Fruit fly (Drosophila melanogaster) whole organism, prepupa: ENCODE data around the gene CG13023.
A peak's percentile ranks its signal among the peaks of the same experiment; 100 is the strongest.

Source experiments
- Blimp-1 ChIP-seq: fragments of 200-800 bp; sonication (Bioruptor generic); optimal IDR thresholded peaks from 3 replicates; lab custom pipeline; 2017; ENCODE audit warnings: missing biosample characterization, missing genetic modification characterization, mild to moderate bottlenecking, moderate library complexity, missing genetic modification reagents
- CG10631 ChIP-seq: fragments of 200-800 bp; sonication (Bioruptor generic); optimal IDR thresholded peaks from 2 replicates; lab custom pipeline; 2016; ENCODE audit warnings: missing biosample characterization, missing genetic modification characterization
- CG10669 ChIP-seq: fragments of 200-800 bp; sonication (Bioruptor generic); optimal IDR thresholded peaks from 3 replicates; lab custom pipeline; 2018; ENCODE audit warnings: missing biosample characterization, mild to moderate bottlenecking, missing genetic modification characterization, moderate library complexity
- CG11294 ChIP-seq: fragments of 200-800 bp; sonication (Bioruptor generic); IDR thresholded peaks from 2 replicates; pipeline ENCODE4 v1.3.6; 2022; ENCODE audit warnings: missing biosample characterization, missing genetic modification characterization
- CG11762 ChIP-seq: fragments of 200-800 bp; sonication (Bioruptor generic); optimal IDR thresholded peaks from 3 replicates; lab custom pipeline; 2016; ENCODE audit warnings: missing biosample characterization, missing genetic modification characterization; ENCODE audit not compliant: insufficient read depth
- CG11902 ChIP-seq: fragments of 200-800 bp; sonication (Bioruptor generic); optimal IDR thresholded peaks from 3 replicates; lab custom pipeline; 2016; ENCODE audit warnings: missing biosample characterization, missing genetic modification characterization
- CG15336 ChIP-seq: fragments of 200-800 bp; sonication (Bioruptor generic); IDR thresholded peaks from 2 replicates; pipeline ENCODE4 v1.3.6; 2022; ENCODE audit warnings: missing biosample characterization, missing genetic modification characterization
- CG1621 ChIP-seq: fragments of 200-800 bp; sonication (Bioruptor generic); optimal IDR thresholded peaks from 3 replicates; lab custom pipeline; 2018; ENCODE audit warnings: missing biosample characterization, mild to moderate bottlenecking, missing genetic modification characterization
- CG16779 ChIP-seq: fragments of 200-800 bp; sonication (Bioruptor generic); optimal IDR thresholded peaks from 3 replicates; lab custom pipeline; 2017; ENCODE audit warnings: missing biosample characterization, mild to moderate bottlenecking, missing genetic modification characterization
- CG3032 ChIP-seq: fragments of 200-800 bp; optimal IDR thresholded peaks from 2 replicates; lab custom pipeline; 2019; ENCODE audit warnings: missing biosample characterization, mild to moderate bottlenecking, missing genetic modification characterization, moderate library complexity
- CG31627 ChIP-seq: fragments of 200-800 bp; sonication (Bioruptor generic); optimal IDR thresholded peaks from 3 replicates; lab custom pipeline; 2016; ENCODE audit warnings: missing biosample characterization, missing genetic modification characterization
- CG32006 ChIP-seq: fragments of 200-800 bp; sonication (Bioruptor generic); optimal IDR thresholded peaks from 3 replicates; lab custom pipeline; 2017; ENCODE audit warnings: missing biosample characterization, mild to moderate bottlenecking, missing genetic modification characterization
- CG34406 ChIP-seq: fragments of 200-800 bp; sonication (Bioruptor generic); optimal IDR thresholded peaks from 3 replicates; lab custom pipeline; 2016; ENCODE audit warnings: missing biosample characterization, missing genetic modification characterization
- CG3919 ChIP-seq: fragments of 200-800 bp; sonication (Bioruptor generic); optimal IDR thresholded peaks from 3 replicates; lab custom pipeline; 2016; ENCODE audit warnings: missing biosample characterization, missing genetic modification characterization
- CG4318 ChIP-seq: fragments of 200-800 bp; sonication (Bioruptor generic); optimal IDR thresholded peaks from 3 replicates; lab custom pipeline; 2017; ENCODE audit warnings: missing biosample characterization, mild to moderate bottlenecking, missing genetic modification characterization
- CG6163 ChIP-seq: fragments of 200-800 bp; sonication (Bioruptor generic); IDR thresholded peaks from 3 replicates; pipeline ENCODE4 v1.3.6; 2022; ENCODE audit warnings: missing biosample characterization, missing genetic modification characterization
- CG6276 ChIP-seq: fragments of 200-800 bp; sonication (Bioruptor generic); optimal IDR thresholded peaks from 2 replicates; lab custom pipeline; 2017; ENCODE audit warnings: missing biosample characterization, mild to moderate bottlenecking, missing genetic modification characterization
- CG6792 ChIP-seq: fragments of 200-800 bp; sonication (Bioruptor generic); optimal IDR thresholded peaks from 3 replicates; lab custom pipeline; 2016; ENCODE audit warnings: missing biosample characterization, missing genetic modification characterization
- CG6808 ChIP-seq: fragments of 200-800 bp; sonication (Bioruptor generic); optimal IDR thresholded peaks from 3 replicates; lab custom pipeline; 2017; ENCODE audit warnings: missing biosample characterization, missing genetic modification characterization, mild to moderate bottlenecking, moderate library complexity, missing genetic modification reagents
- CG7368 ChIP-seq: fragments of 200-800 bp; sonication (Bioruptor generic); optimal IDR thresholded peaks from 3 replicates; lab custom pipeline; 2016; ENCODE audit warnings: missing biosample characterization, missing genetic modification characterization
- CG8119 ChIP-seq: fragments of 200-800 bp; sonication (Bioruptor generic); IDR thresholded peaks from 3 replicates; pipeline ENCODE4 v1.3.6; 2022; ENCODE audit warnings: missing biosample characterization, missing genetic modification characterization
- CG8319 ChIP-seq: fragments of 200-800 bp; sonication (Bioruptor generic); optimal IDR thresholded peaks from 3 replicates; lab custom pipeline; 2016; ENCODE audit warnings: missing biosample characterization, missing genetic modification characterization
- CG9139 ChIP-seq: fragments of 200-800 bp; sonication (Bioruptor generic); optimal IDR thresholded peaks from 3 replicates; lab custom pipeline; 2017; ENCODE audit warnings: missing biosample characterization, mild to moderate bottlenecking, missing genetic modification characterization
- Eip75B ChIP-seq: fragments of 200-800 bp; sonication (Bioruptor generic); optimal IDR thresholded peaks from 3 replicates; lab custom pipeline; 2016; ENCODE audit warnings: missing biosample characterization, missing genetic modification characterization
- Eip78C ChIP-seq: fragments of 200-800 bp; sonication (Bioruptor generic); peaks from one replicate; lab custom pipeline; 2016; ENCODE audit warnings: missing biosample characterization, missing genetic modification characterization
- Eip93F ChIP-seq: fragments of 200-800 bp; sonication (Bioruptor generic); optimal IDR thresholded peaks from 2 replicates; lab custom pipeline; 2016; ENCODE audit warnings: missing biosample characterization, mild to moderate bottlenecking, missing genetic modification characterization
- Ets21C ChIP-seq: fragments of 200-800 bp; sonication (Bioruptor generic); optimal IDR thresholded peaks from 3 replicates; lab custom pipeline; 2016; ENCODE audit warnings: missing biosample characterization, missing genetic modification characterization
- Hr38 ChIP-seq: sonication (Bioruptor generic); optimal IDR thresholded peaks from 2 replicates; lab custom pipeline; 2016; ENCODE audit warnings: missing biosample characterization, missing genetic modification characterization
- Hr39 ChIP-seq: fragments of 200-800 bp; sonication (Bioruptor generic); optimal IDR thresholded peaks from 2 replicates; lab custom pipeline; 2016; ENCODE audit warnings: missing biosample characterization, missing genetic modification characterization
- Hr4 ChIP-seq: fragments of 200-800 bp; sonication (Bioruptor generic); optimal IDR thresholded peaks from 3 replicates; lab custom pipeline; 2016; ENCODE audit warnings: missing biosample characterization, missing genetic modification characterization
- Lpt ChIP-seq: fragments of 200-800 bp; sonication (Bioruptor generic); optimal IDR thresholded peaks from 3 replicates; lab custom pipeline; 2016; ENCODE audit warnings: missing biosample characterization, missing genetic modification characterization
- Met ChIP-seq: fragments of 200-800 bp; sonication (Bioruptor generic); optimal IDR thresholded peaks from 3 replicates; lab custom pipeline; 2016; ENCODE audit warnings: missing biosample characterization, missing genetic modification characterization
- OdsH ChIP-seq: fragments of 200-800 bp; sonication (Bioruptor generic); optimal IDR thresholded peaks from 3 replicates; lab custom pipeline; 2016; ENCODE audit warnings: missing biosample characterization, missing genetic modification characterization
- Smox ChIP-seq: fragments of 200-800 bp; sonication (Bioruptor generic); optimal IDR thresholded peaks from 3 replicates; lab custom pipeline; 2016; ENCODE audit warnings: missing biosample characterization, missing genetic modification characterization
- Sox102F ChIP-seq: fragments of 200-800 bp; sonication (Bioruptor generic); optimal IDR thresholded peaks from 2 replicates; lab custom pipeline; 2016; ENCODE audit warnings: missing biosample characterization, mild to moderate bottlenecking, missing genetic modification characterization
- Sox14 ChIP-seq: fragments of 200-800 bp; sonication (Bioruptor generic); optimal IDR thresholded peaks from 3 replicates; lab custom pipeline; 2016; ENCODE audit warnings: missing biosample characterization, missing genetic modification characterization
- Sox15 ChIP-seq: fragments of 200-800 bp; sonication (Bioruptor generic); optimal IDR thresholded peaks from 3 replicates; lab custom pipeline; 2016; ENCODE audit warnings: missing biosample characterization, missing genetic modification characterization
- achi ChIP-seq: fragments of 200-800 bp; sonication (Bioruptor generic); optimal IDR thresholded peaks from 3 replicates; lab custom pipeline; 2016; ENCODE audit warnings: missing biosample characterization, missing genetic modification characterization
- acj6 ChIP-seq: fragments of 200-800 bp; sonication (Bioruptor generic); optimal IDR thresholded peaks from 3 replicates; lab custom pipeline; 2016; ENCODE audit warnings: missing biosample characterization, missing genetic modification characterization
- dsx ChIP-seq: fragments of 200-800 bp; optimal IDR thresholded peaks from 3 replicates; lab custom pipeline; 2019; ENCODE audit warnings: missing biosample characterization, mild to moderate bottlenecking, missing genetic modification characterization, moderate library complexity; ENCODE audit not compliant: poor library complexity, severe bottlenecking
- eg ChIP-seq: fragments of 200-800 bp; sonication (Bioruptor generic); IDR thresholded peaks from 3 replicates; pipeline ENCODE4 v1.3.6; 2022; ENCODE audit warnings: missing biosample characterization, missing genetic modification characterization
- esn ChIP-seq: fragments of 200-800 bp; sonication (Bioruptor generic); optimal IDR thresholded peaks from 2 replicates; lab custom pipeline; 2016; ENCODE audit warnings: missing biosample characterization, mild to moderate bottlenecking, missing genetic modification characterization, moderate library complexity
- fd59A ChIP-seq: fragments of 200-800 bp; sonication (Bioruptor generic); optimal IDR thresholded peaks from 2 replicates; lab custom pipeline; 2017; ENCODE audit warnings: missing biosample characterization, mild to moderate bottlenecking, missing genetic modification characterization, missing genetic modification reagents
- fd85E ChIP-seq: fragments of 200-800 bp; sonication (Bioruptor generic); optimal IDR thresholded peaks from 3 replicates; lab custom pipeline; 2016; ENCODE audit warnings: missing biosample characterization, missing genetic modification characterization
- fkh ChIP-seq: fragments of 200-800 bp; sonication (Bioruptor generic); optimal IDR thresholded peaks from 3 replicates; lab custom pipeline; 2017; ENCODE audit warnings: missing biosample characterization, mild to moderate bottlenecking, missing genetic modification characterization, moderate library complexity
- lz ChIP-seq: fragments of 200-800 bp; sonication (Bioruptor generic); optimal IDR thresholded peaks from 3 replicates; lab custom pipeline; 2016; ENCODE audit warnings: missing biosample characterization, missing genetic modification characterization
- net ChIP-seq: fragments of 200-800 bp; sonication (Bioruptor generic); optimal IDR thresholded peaks from 3 replicates; lab custom pipeline; 2016; ENCODE audit warnings: missing biosample characterization, missing genetic modification characterization
- pdm3 ChIP-seq: fragments of 200-800 bp; sonication (Bioruptor generic); optimal IDR thresholded peaks from 3 replicates; lab custom pipeline; 2016; ENCODE audit warnings: missing biosample characterization, missing genetic modification characterization
- salr ChIP-seq, 2 experiments: fragments of 200-800 bp; sonication (Bioruptor generic); optimal IDR thresholded peaks; 3 replicates each; lab custom pipeline; 2016 to 2018; ENCODE audit warnings: missing biosample characterization in 2 of 2, missing genetic modification characterization in 2 of 2, mild to moderate bottlenecking in 1 of 2
- spab ChIP-seq: fragments of 200-800 bp; sonication (Bioruptor generic); optimal IDR thresholded peaks from 2 replicates; lab custom pipeline; 2017; ENCODE audit warnings: missing biosample characterization, mild to moderate bottlenecking, missing genetic modification characterization, missing genetic modification reagents
- ss ChIP-seq, 2 experiments: fragments of 200-800 bp; sonication (Bioruptor generic); optimal IDR thresholded peaks; 2 replicates in 1 of 2; 3 replicates in 1 of 2; lab custom pipeline; 2017 to 2018; ENCODE audit warnings: mild to moderate bottlenecking in 2 of 2, missing biosample characterization in 2 of 2, missing genetic modification characterization in 2 of 2, moderate library complexity in 1 of 2
- topi ChIP-seq: fragments of 200-800 bp; sonication (Bioruptor generic); optimal IDR thresholded peaks from 3 replicates; lab custom pipeline; 2016; ENCODE audit warnings: missing biosample characterization, missing genetic modification characterization
- vri ChIP-seq: fragments of 200-800 bp; sonication (Bioruptor generic); optimal IDR thresholded peaks from 3 replicates; lab custom pipeline; 2016; ENCODE audit warnings: missing biosample characterization, mild to moderate bottlenecking, missing genetic modification characterization

Gene CG13023

DNA sequence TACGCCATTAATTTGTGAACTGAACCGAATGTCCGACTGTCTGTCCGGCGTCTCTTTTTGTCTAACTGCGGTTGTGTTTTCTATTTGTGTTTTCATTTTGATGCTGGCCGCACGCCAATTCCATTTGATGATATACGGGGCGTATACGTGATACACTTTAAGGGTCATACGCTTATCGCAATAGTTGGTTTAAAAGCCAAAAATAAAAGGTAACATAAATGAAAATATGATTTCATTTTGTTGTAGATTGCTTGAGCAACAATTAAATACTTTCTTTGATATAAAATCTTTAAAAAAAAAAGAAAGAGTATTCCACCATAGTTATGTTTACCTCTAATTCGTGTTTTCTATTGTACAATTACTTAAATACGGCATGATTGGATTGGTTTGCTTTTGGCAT is 42.2 kb downstream of the CG13023 start:
- no peak for TF ChIP-seq CG10669 (GFP tag; lab: Kevin White, UChicago)
- no peak for TF ChIP-seq ss (GFP tag; optimal IDR thresholded peaks at IDR 0.05; lab: Kevin White, UChicago)
- no peak for TF ChIP-seq CG6792 (GFP tag; lab: Kevin White, UChicago)
- no peak for TF ChIP-seq CG11762 (GFP tag; lab: Kevin White, UChicago)
- peak; percentile 19 for TF ChIP-seq Hr4
- TF ChIP-seq CG8319 (GFP tag; lab: Kevin White, UChicago): no peak
- no peak for TF ChIP-seq Blimp-1
- TF ChIP-seq CG4318: no peak
- no peak for TF ChIP-seq Hr38 (GFP tag; lab: Kevin White, UChicago)
- TF ChIP-seq Sox102F: no peak
- TF ChIP-seq CG11294 (GFP tag; lab: Robert Waterston, UW): 0 out of 2 replicates have a peak, but pooled peaks have one; percentile 29
- no peak for TF ChIP-seq esn
- TF ChIP-seq Eip75B (GFP tag; lab: Kevin White, UChicago): no peak
- peak in 1 of 2 experiments; percentile 12 for TF ChIP-seq salr (GFP tag; optimal IDR thresholded peaks at IDR 0.05; lab: Kevin White, UChicago)
- no peak for TF ChIP-seq CG10631 (GFP tag; lab: Kevin White, UChicago)
- no peak for TF ChIP-seq pdm3 (GFP tag; lab: Kevin White, UChicago)
- TF ChIP-seq Lpt (GFP tag; lab: Kevin White, UChicago): no peak
- no peak for TF ChIP-seq vri (GFP tag; lab: Kevin White, UChicago)
- TF ChIP-seq CG9139 (GFP tag; lab: Kevin White, UChicago): no peak
- TF ChIP-seq acj6 (GFP tag; lab: Kevin White, UChicago): no peak
- TF ChIP-seq Smox: no peak
- no peak for TF ChIP-seq fd85E (GFP tag; lab: Kevin White, UChicago)
- no peak for TF ChIP-seq CG6808
- TF ChIP-seq CG3032 (tag; lab: Kevin White, UChicago): no peak
- peak; percentile 12 for TF ChIP-seq CG6276 (GFP tag; lab: Kevin White, UChicago)
- no peak for TF ChIP-seq Sox14 (GFP tag; lab: Kevin White, UChicago)
- no peak for TF ChIP-seq Eip93F (GFP tag; lab: Kevin White, UChicago)
- no peak for TF ChIP-seq fkh
- no peak for TF ChIP-seq OdsH
- peak; percentile 71 for TF ChIP-seq CG15336 (GFP tag; lab: Robert Waterston, UW)
- TF ChIP-seq lz: no peak
- TF ChIP-seq Met: no peak
- TF ChIP-seq CG1621 (tag; lab: Kevin White, UChicago): no peak
- TF ChIP-seq CG8119 (GFP tag; lab: Robert Waterston, UW): peak; percentile 53; the same call in 2 of the 3 replicates
- TF ChIP-seq CG34406 (GFP tag; lab: Kevin White, UChicago): no peak
- peak; percentile 18 for TF ChIP-seq CG32006 (GFP tag; lab: Kevin White, UChicago)
- TF ChIP-seq spab (GFP tag; lab: Kevin White, UChicago): no peak
- TF ChIP-seq CG3919 (GFP tag; lab: Kevin White, UChicago): no peak
- no peak for TF ChIP-seq fd59A
- no peak for TF ChIP-seq CG11902 (GFP tag; lab: Kevin White, UChicago)
- TF ChIP-seq net (GFP tag; lab: Kevin White, UChicago): no peak
- TF ChIP-seq eg (GFP tag; lab: Robert Waterston, UW): peak; percentile 62
- TF ChIP-seq dsx (GFP tag; lab: Kevin White, UChicago): no peak
- TF ChIP-seq Ets21C: no peak
- TF ChIP-seq Hr39 (GFP tag; lab: Kevin White, UChicago): no peak
- no peak for TF ChIP-seq CG16779 (tag; lab: Kevin White, UChicago)
- no peak for TF ChIP-seq achi (GFP tag; lab: Kevin White, UChicago)
- TF ChIP-seq CG6163 (GFP tag; lab: Robert Waterston, UW): 0 out of 3 replicates have a peak, but pooled peaks have one; percentile 28
- TF ChIP-seq Sox15 (GFP tag; lab: Kevin White, UChicago): no peak
- no peak for TF ChIP-seq CG7368 (GFP tag; lab: Kevin White, UChicago)
- TF ChIP-seq topi (GFP tag; lab: Kevin White, UChicago): no peak
- TF ChIP-seq Eip78C (GFP tag; lab: Kevin White, UChicago): no peak
- TF ChIP-seq CG31627 (GFP tag; lab: Kevin White, UChicago): no peak
- TF ChIP-seq, all 60 proteins: peak for 9
